Worm (Caenorhabditis elegans) whole organism, L4/young adult: ENCODE results near the gene Y54G11A.7.
"Not testable (repeated sequence)": the region's sequence is repeated elsewhere in the genome, so short reads cannot be mapped to it uniquely, and the experiment has no call there.

ENCODE experiments used
- W03F9.2 ChIP-seq: fragments of 150-350 bp; optimal IDR thresholded peaks from 2 replicates; lab custom pipeline; 2014; ENCODE audit warnings: missing biosample characterization, missing genetic modification characterization
- dao-5 ChIP-seq: sonication (generic microtip); optimal IDR thresholded peaks from 2 replicates; lab custom pipeline; 2016; ENCODE audit warnings: missing genotype, missing genetic modification characterization, moderate library complexity, missing compliant biosample characterization
- him-1 ChIP-seq: sonication (generic microtip); optimal IDR thresholded peaks from 2 replicates; lab custom pipeline; 2016; ENCODE audit warnings: missing genotype, missing genetic modification reagents, missing genetic modification characterization, missing compliant biosample characterization

The Y54G11A.7 gene

ce11 chrII:14344166-14344565, 47.1 kb downstream of the Y54G11A.7 start, which contains the start of gene ddl-3:
Gene ddl-3, minus strand, starts transcription at chrII:14344454.
- TF ChIP-seq dao-5 (tag; lab: Kevin White, UChicago); W03F9.2; him-1: not testable (repeated sequence)

DNA sequence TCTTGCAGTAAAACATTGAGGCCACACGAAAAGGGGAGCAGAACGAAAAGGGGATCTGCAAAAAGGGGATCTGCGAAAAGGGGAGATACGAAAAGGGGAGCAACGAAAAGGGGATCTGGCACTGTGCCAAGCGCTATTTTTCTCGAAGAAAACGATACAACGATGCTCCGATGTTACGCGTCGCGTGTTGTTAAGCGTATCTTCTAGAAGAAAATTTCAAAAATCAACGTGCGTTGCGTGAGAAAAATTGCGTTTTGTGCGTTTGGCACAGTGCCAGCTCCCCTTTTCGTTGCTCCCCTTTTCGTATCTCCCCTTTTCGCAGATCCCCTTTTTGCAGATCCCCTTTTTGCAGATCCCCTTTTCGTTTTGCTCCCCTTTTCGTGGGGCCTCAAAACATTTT, 49.1 kb downstream of the Y54G11A.7 start, which contains the start of gene Y54G11A.9:
TSS of gene Y54G11A.9 (minus strand) at position 196 of the 400 bp plus-strand sequence.
- not testable (repeated sequence) for TF ChIP-seq dao-5 (tag; lab: Kevin White, UChicago); W03F9.2; him-1
